Worm (Caenorhabditis elegans): ENCODE measurements around the gene R10F2.4.

DNA sequence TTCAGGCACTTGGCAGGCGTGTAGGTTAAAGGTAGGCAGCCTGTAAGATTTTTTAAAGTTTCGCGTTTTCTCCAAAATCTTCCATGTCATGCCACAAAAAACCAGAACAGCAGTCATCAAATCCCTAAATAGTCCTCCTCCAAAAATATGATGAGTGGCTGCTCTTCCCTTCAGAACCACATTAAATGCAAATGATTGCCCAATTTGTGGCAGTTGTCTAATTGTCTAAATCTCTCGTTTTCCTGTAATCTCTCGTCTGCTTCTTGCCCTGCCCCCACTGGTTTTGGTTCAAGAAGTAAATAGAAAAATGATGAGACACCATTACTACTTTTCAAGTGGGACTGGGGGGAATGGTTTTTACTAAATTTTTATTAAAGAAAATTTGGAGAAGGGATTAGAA lies 18.7 kb downstream of the R10F2.4 start:
- TF ChIP-seq Y95B8A.8 (GFP tag; IDR thresholded peaks at IDR 0.05) (no peak), ama-1 (optimal IDR thresholded peaks at IDR 0.05) (no peak), ama-1 (GFP tag; optimal IDR thresholded peaks at IDR 0.05) (no peak), rpc-1 (optimal IDR thresholded peaks at IDR 0.05) (no peak), rpc-1 (tag; optimal IDR thresholded peaks at IDR 0.05) (no peak), athp-1 (tag; optimal IDR thresholded peaks at IDR 0.05) (no peak), ZK185.1 (tag; optimal IDR thresholded peaks at IDR 0.05; ENCODE audit: poor library complexity, severe bottlenecking) (no peak), nhr-27 (tag; optimal IDR thresholded peaks at IDR 0.05) (no peak), ceh-58 (GFP tag; IDR thresholded peaks at IDR 0.05) (no peak), bed-1 (GFP tag; IDR thresholded peaks at IDR 0.05) (no peak), ceh-91 (GFP tag; IDR thresholded peaks at IDR 0.05) (no peak), gei-17 (GFP tag; optimal IDR thresholded peaks at IDR 0.05) (no peak)
